Worm (Caenorhabditis elegans) whole organism, L4 larva: Measurements from ENCODE around the gene F09A5.3.

Experiments used
- F10B5.3 ChIP-seq: sonication (generic microtip); optimal IDR thresholded peaks from 2 replicates; lab custom pipeline; 2016; ENCODE audit warnings: mild to moderate bottlenecking, missing genetic modification characterization, missing compliant biosample characterization
- F49E8.2 ChIP-seq: sonication (generic microtip); optimal IDR thresholded peaks from 2 replicates; lab custom pipeline; 2016; ENCODE audit warnings: missing compliant biosample characterization, mild to moderate bottlenecking, missing genetic modification characterization, borderline replicate concordance
- T26A8.4 ChIP-seq: fragments of 200-800 bp; sonication (Bioruptor generic); IDR thresholded peaks from 2 replicates; pipeline ENCODE4 v1.3.6; 2022; ENCODE audit warnings: missing genetic modification characterization, missing compliant biosample characterization
- Y105C5A.15 ChIP-seq: fragments of 200-800 bp; sonication (Bioruptor generic); IDR thresholded peaks from 2 replicates; pipeline ENCODE4 v1.3.6; 2022; ENCODE audit warnings: missing genetic modification characterization, missing compliant biosample characterization
- aha-1 ChIP-seq: fragments of 150-350 bp; peaks from one replicate; lab custom pipeline; 2014; ENCODE audit warnings: missing biosample characterization, missing genetic modification characterization
- ceh-20 ChIP-seq: fragments of 200-800 bp; sonication (Bioruptor generic); IDR thresholded peaks from 2 replicates; pipeline ENCODE4 v1.3.6; 2022; ENCODE audit warnings: missing genetic modification reagents, missing genetic modification characterization, missing compliant biosample characterization
- ceh-28 ChIP-seq: fragments of 150-350 bp; optimal IDR thresholded peaks from 2 replicates; lab custom pipeline; 2014; ENCODE audit warnings: missing biosample characterization, missing genetic modification reagents, missing genetic modification characterization
- ceh-32 ChIP-seq: sonication (generic microtip); optimal IDR thresholded peaks from 2 replicates; lab custom pipeline; 2016; ENCODE audit warnings: mild to moderate bottlenecking, missing genetic modification characterization, missing compliant biosample characterization; ENCODE audit not compliant: poor library complexity
- ceh-62 ChIP-seq: sonication (generic microtip); optimal IDR thresholded peaks from 2 replicates; lab custom pipeline; 2017; ENCODE audit warnings: missing biosample characterization, missing genetic modification characterization
- ces-1 ChIP-seq: fragments of 150-350 bp; sonication (generic microtip); optimal IDR thresholded peaks from 4 replicates; lab custom pipeline; 2014; ENCODE audit warnings: missing biosample characterization, missing genetic modification reagents, missing genetic modification characterization
- cey-2 ChIP-seq: sonication (generic microtip); optimal IDR thresholded peaks from 3 replicates; lab custom pipeline; 2017; ENCODE audit warnings: missing genetic modification characterization, mild to moderate bottlenecking, missing compliant biosample characterization, antibody characterized with exemption, borderline replicate concordance; ENCODE audit not compliant: insufficient read depth
- ctbp-1 ChIP-seq: fragments of 200-800 bp; sonication (Bioruptor generic); IDR thresholded peaks from 2 replicates; pipeline ENCODE4 v1.3.6; 2022; ENCODE audit warnings: missing genetic modification reagents, missing genetic modification characterization, missing compliant biosample characterization
- daf-12 ChIP-seq: fragments of 150-350 bp; optimal IDR thresholded peaks from 2 replicates; lab custom pipeline; 2014; ENCODE audit warnings: missing biosample characterization, missing genetic modification reagents, missing genetic modification characterization
- daf-19 ChIP-seq: fragments of 200-800 bp; sonication (Bioruptor generic); conservative IDR thresholded peaks from 2 replicates; pipeline ENCODE4 v1.3.6; 2022; ENCODE audit warnings: missing genetic modification characterization, missing compliant biosample characterization
- dmd-8 ChIP-seq: fragments of 200-800 bp; sonication (Bioruptor generic); IDR thresholded peaks from 2 replicates; pipeline ENCODE4 v1.3.6; 2022; ENCODE audit warnings: missing genetic modification characterization, missing compliant biosample characterization
- dpl-1 ChIP-seq: fragments of 150-350 bp; optimal IDR thresholded peaks from 2 replicates; lab custom pipeline; 2014; ENCODE audit warnings: missing biosample characterization, missing genetic modification reagents, missing genetic modification characterization
- fkh-10 ChIP-seq: fragments of 150-350 bp; optimal IDR thresholded peaks from 2 replicates; lab custom pipeline; 2014; ENCODE audit warnings: missing biosample characterization, missing genetic modification reagents, missing genetic modification characterization
- gei-8 ChIP-seq: fragments of 200-800 bp; sonication (Bioruptor generic); optimal IDR thresholded peaks from 2 replicates; lab custom pipeline; 2018; ENCODE audit warnings: mild to moderate bottlenecking, missing genetic modification characterization, missing compliant biosample characterization
- hif-1 ChIP-seq, 2 experiments: sonication (generic microtip); optimal IDR thresholded peaks; 2 replicates each; lab custom pipeline; 2016 to 2017; ENCODE audit warnings: missing compliant biosample characterization in 2 of 2, missing genetic modification characterization in 2 of 2, missing genetic modification reagents in 2 of 2, missing genotype in 2 of 2, mild to moderate bottlenecking in 1 of 2
- hlh-11 ChIP-seq: fragments of 200-800 bp; sonication (Bioruptor generic); optimal IDR thresholded peaks from 2 replicates; lab custom pipeline; 2018; ENCODE audit warnings: mild to moderate bottlenecking, missing genetic modification characterization, missing compliant biosample characterization
- hlh-30 ChIP-seq: sonication (generic microtip); optimal IDR thresholded peaks from 2 replicates; lab custom pipeline; 2017; ENCODE audit warnings: antibody characterized with exemption, mild to moderate bottlenecking, missing genetic modification characterization, missing compliant biosample characterization; ENCODE audit not compliant: insufficient read depth
- jun-1 ChIP-seq: fragments of 150-350 bp; optimal IDR thresholded peaks from 2 replicates; lab custom pipeline; 2014; ENCODE audit warnings: missing biosample characterization, missing genetic modification reagents, missing genetic modification characterization
- lim-7 ChIP-seq: fragments of 200-800 bp; sonication (Bioruptor generic); IDR thresholded peaks from 2 replicates; pipeline ENCODE4 v1.3.6; 2022; ENCODE audit warnings: missing genetic modification characterization, missing compliant biosample characterization
- lin-13 ChIP-seq: fragments of 150-350 bp; optimal IDR thresholded peaks from 2 replicates; lab custom pipeline; 2014; ENCODE audit warnings: missing biosample characterization, missing genetic modification reagents, missing genetic modification characterization
- lin-29 ChIP-seq: fragments of 200-800 bp; sonication (Bioruptor generic); IDR thresholded peaks from 2 replicates; pipeline ENCODE4 v1.3.6; 2022; ENCODE audit warnings: missing genetic modification reagents, missing genetic modification characterization, missing compliant biosample characterization
- lin-39 ChIP-seq: fragments of 150-350 bp; optimal IDR thresholded peaks from 2 replicates; lab custom pipeline; 2014; ENCODE audit warnings: missing biosample characterization, missing genetic modification reagents, missing genetic modification characterization
- lsy-2 ChIP-seq, 2 experiments: fragments of 150-350 bp in 1 of 2; sonication (generic microtip) in 1 of 2; optimal IDR thresholded peaks; 2 replicates each; lab custom pipeline; 2014 to 2017; ENCODE audit warnings: missing biosample characterization in 2 of 2, missing genetic modification characterization in 2 of 2
- madf-9 ChIP-seq: fragments of 200-800 bp; sonication (Bioruptor generic); conservative IDR thresholded peaks from 2 replicates; pipeline ENCODE4 v1.3.6; 2022; ENCODE audit warnings: missing genetic modification reagents, missing genetic modification characterization, missing compliant biosample characterization
- mep-1 ChIP-seq: fragments of 150-350 bp; sonication (generic microtip); optimal IDR thresholded peaks from 3 replicates; lab custom pipeline; 2014; ENCODE audit warnings: missing biosample characterization, missing genetic modification characterization
- mes-2 ChIP-seq: sonication (generic microtip); optimal IDR thresholded peaks from 2 replicates; lab custom pipeline; 2016; ENCODE audit warnings: missing genotype, mild to moderate bottlenecking, missing genetic modification characterization, missing compliant biosample characterization; ENCODE audit not compliant: poor library complexity, severe bottlenecking
- mxl-2 ChIP-seq: fragments of 200-800 bp; sonication (Bioruptor generic); conservative IDR thresholded peaks from 2 replicates; pipeline ENCODE4 v1.3.6; 2022; ENCODE audit warnings: missing genetic modification reagents, missing genetic modification characterization, missing compliant biosample characterization
- nhr-102 ChIP-seq: sonication (generic microtip); optimal IDR thresholded peaks from 2 replicates; lab custom pipeline; 2016; ENCODE audit warnings: mild to moderate bottlenecking, missing genetic modification characterization, moderate library complexity, missing compliant biosample characterization
- nhr-11 ChIP-seq: fragments of 150-350 bp; optimal IDR thresholded peaks from 2 replicates; lab custom pipeline; 2014; ENCODE audit warnings: missing biosample characterization, missing genetic modification characterization
- nhr-237 ChIP-seq: sonication (generic microtip); optimal IDR thresholded peaks from 2 replicates; lab custom pipeline; 2017; ENCODE audit warnings: missing biosample characterization, missing genetic modification characterization
- nhr-25 ChIP-seq: sonication (generic microtip); optimal IDR thresholded peaks from 2 replicates; lab custom pipeline; 2017; ENCODE audit warnings: missing genetic modification characterization, mild to moderate bottlenecking, missing compliant biosample characterization, antibody characterized with exemption, moderate library complexity, borderline replicate concordance; ENCODE audit not compliant: insufficient read depth
- nhr-41 ChIP-seq: fragments of 200-800 bp; sonication (Bioruptor generic); IDR thresholded peaks from 2 replicates; pipeline ENCODE4 v1.3.6; 2022; ENCODE audit warnings: missing genetic modification reagents, missing genetic modification characterization, missing compliant biosample characterization
- nhr-42 ChIP-seq: fragments of 200-800 bp; sonication (Bioruptor generic); IDR thresholded peaks from 2 replicates; pipeline ENCODE4 v1.3.6; 2022; ENCODE audit warnings: missing genetic modification characterization, missing compliant biosample characterization
- nhr-48 ChIP-seq: sonication (generic microtip); optimal IDR thresholded peaks from 2 replicates; lab custom pipeline; 2016; ENCODE audit warnings: mild to moderate bottlenecking, missing genetic modification characterization, missing compliant biosample characterization
- nhr-6 ChIP-seq: fragments of 150-350 bp; optimal IDR thresholded peaks from 2 replicates; lab custom pipeline; 2014; ENCODE audit warnings: missing biosample characterization, missing genetic modification characterization
- nhr-76 ChIP-seq: fragments of 150-350 bp; optimal IDR thresholded peaks from 2 replicates; lab custom pipeline; 2014; ENCODE audit warnings: missing biosample characterization, missing genetic modification characterization
- spr-3 ChIP-seq: fragments of 200-800 bp; sonication (Bioruptor generic); optimal IDR thresholded peaks from 2 replicates; lab custom pipeline; 2018; ENCODE audit warnings: mild to moderate bottlenecking, missing genetic modification characterization, missing compliant biosample characterization
- tra-1 ChIP-seq: fragments of 200-800 bp; sonication (Bioruptor generic); IDR thresholded peaks from 2 replicates; pipeline ENCODE4 v1.3.6; 2022; ENCODE audit warnings: missing genetic modification reagents, missing genetic modification characterization, missing compliant biosample characterization
- zfp-2 ChIP-seq: sonication (generic microtip); optimal IDR thresholded peaks from 2 replicates; lab custom pipeline; 2016; ENCODE audit warnings: mild to moderate bottlenecking, missing genetic modification characterization, missing compliant biosample characterization
- zfp-3 ChIP-seq: fragments of 200-800 bp; sonication (Bioruptor generic); conservative IDR thresholded peaks from 2 replicates; pipeline ENCODE4 v1.3.6; 2022; ENCODE audit warnings: missing genetic modification reagents, missing genetic modification characterization, missing compliant biosample characterization
- zip-11 ChIP-seq: fragments of 200-800 bp; sonication (Bioruptor generic); IDR thresholded peaks from 2 replicates; pipeline ENCODE4 v1.3.6; 2022; ENCODE audit warnings: missing genetic modification characterization, missing compliant biosample characterization
- zip-2 ChIP-seq: fragments of 150-350 bp; optimal IDR thresholded peaks from 2 replicates; lab custom pipeline; 2014; ENCODE audit warnings: missing biosample characterization, missing genetic modification characterization
- ztf-11 ChIP-seq: fragments of 150-350 bp; optimal IDR thresholded peaks from 2 replicates; lab custom pipeline; 2014; ENCODE audit warnings: missing biosample characterization, missing genetic modification characterization

F09A5.3 gene

ce11 chrX:13116380-13116779, 25.0 kb upstream of the F09A5.3 start:
- TF ChIP-seq lin-29 (GFP tag; lab: Robert Waterston, UW) (no peak), F49E8.2 (tag; lab: Kevin White, UChicago) (no peak), daf-12 (no peak), aha-1 (tag; lab: Kevin White, UChicago) (peak; percentile 83), dpl-1 (GFP tag; lab: Kevin White, UChicago) (no peak), nhr-102 (tag; lab: Kevin White, UChicago) (no peak)
- TF ChIP-seq, all 104 proteins: peak for 1

- TF ChIP-seq zip-11 (GFP tag; lab: Robert Waterston, UW), result no peak
- TF ChIP-seq hlh-30 (tag; lab: Kevin White, UChicago), result peak; percentile 31
- peak; percentile 48 for TF ChIP-seq aha-1 (tag; lab: Kevin White, UChicago)
These were observed 21.5 kb upstream of the F09A5.3 start for ce11 chrX:13119900-13120299.

DNA sequence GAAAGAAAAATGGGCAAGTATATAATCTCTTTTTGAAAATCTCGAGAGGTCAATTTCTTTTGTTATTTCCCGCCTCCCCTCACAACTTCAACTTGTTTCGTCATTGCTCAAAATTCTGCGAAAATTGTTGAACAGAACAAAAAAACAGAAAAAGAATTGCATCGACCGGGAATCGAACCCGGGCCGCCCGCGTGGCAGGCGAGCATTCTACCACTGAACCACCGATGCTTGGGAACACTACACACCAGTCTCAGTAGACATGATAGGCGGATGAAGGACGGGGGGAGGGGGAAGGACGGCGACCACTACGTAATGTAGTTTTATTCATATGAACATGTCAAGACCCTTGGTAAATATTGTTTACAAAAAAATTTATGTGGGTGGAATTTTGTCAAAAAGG, 20.3 kb upstream of the F09A5.3 start:
- TF ChIP-seq lin-39 (tag; lab: Kevin White, UChicago), result no peak
- peak; percentile 70 for TF ChIP-seq hlh-30 (tag; lab: Kevin White, UChicago)
- TF ChIP-seq mes-2, result no peak
- peak; percentile 56 for TF ChIP-seq nhr-11 (tag; lab: Kevin White, UChicago)
- TF ChIP-seq ceh-20 (GFP tag; lab: Robert Waterston, UW), result peak; percentile 86
- peak; percentile 81 for TF ChIP-seq mep-1
- TF ChIP-seq ces-1 (GFP tag; lab: Kevin White, UChicago), result no peak
- no peak for TF ChIP-seq ceh-28 (tag; lab: Kevin White, UChicago)
- TF ChIP-seq ctbp-1 (GFP tag; lab: Robert Waterston, UW), result peak; percentile 89
- TF ChIP-seq ztf-11 (tag; lab: Kevin White, UChicago), result no peak
- TF ChIP-seq hif-1 (tag; optimal IDR thresholded peaks at IDR 0.05; lab: Kevin White, UChicago), result peak; percentile 28 to 75
- TF ChIP-seq spr-3 (GFP tag; lab: Kevin White, UChicago), result peak; percentile 73
- no peak for TF ChIP-seq cey-2 (tag; lab: Kevin White, UChicago)
- no peak; the same call in 1 of the 2 replicates for TF ChIP-seq dmd-8 (GFP tag; lab: Robert Waterston, UW)
- peak; percentile 37 for TF ChIP-seq nhr-48
- TF ChIP-seq gei-8 (GFP tag; lab: Kevin White, UChicago), result peak; percentile 76
- peak; percentile 79 for TF ChIP-seq tra-1 (GFP tag; lab: Robert Waterston, UW)
- no peak for TF ChIP-seq nhr-237 (tag; lab: Kevin White, UChicago)
- TF ChIP-seq F10B5.3 (tag; lab: Kevin White, UChicago), result no peak
- peak; percentile 11 for TF ChIP-seq zip-2
- TF ChIP-seq daf-19, result no peak
- TF ChIP-seq fkh-10 (GFP tag; lab: Kevin White, UChicago), result peak; percentile 34
- TF ChIP-seq daf-12, result no peak
- TF ChIP-seq Y105C5A.15 (GFP tag; lab: Robert Waterston, UW), result peak; percentile 97
- peak; percentile 4 for TF ChIP-seq lin-13 (GFP tag; lab: Kevin White, UChicago)
- TF ChIP-seq lsy-2 (tag; optimal IDR thresholded peaks at IDR 0.05; lab: Kevin White, UChicago), result peak in 1 of 2 experiments; percentile 59
- peak; percentile 63; the same call in 1 of the 2 replicates for TF ChIP-seq nhr-41 (GFP tag; lab: Robert Waterston, UW)
- peak; percentile 56 for TF ChIP-seq jun-1
- no peak for TF ChIP-seq nhr-76 (tag; lab: Kevin White, UChicago)
- TF ChIP-seq hlh-11 (tag; lab: Kevin White, UChicago), result peak; percentile 76
- TF ChIP-seq zfp-3 (GFP tag; lab: Robert Waterston, UW), result peak; percentile 78
- peak; percentile 12 for TF ChIP-seq nhr-25 (tag; lab: Kevin White, UChicago)
- TF ChIP-seq ceh-32 (tag; lab: Kevin White, UChicago), result no peak
- TF ChIP-seq mxl-2 (GFP tag; lab: Robert Waterston, UW), result peak; percentile 69
- TF ChIP-seq nhr-6 (tag; lab: Kevin White, UChicago), result peak; percentile 20
- no peak for TF ChIP-seq T26A8.4
- peak; percentile 4 for TF ChIP-seq zfp-2 (tag; lab: Kevin White, UChicago)
- TF ChIP-seq nhr-42 (GFP tag; lab: Robert Waterston, UW), result peak; percentile 77
- TF ChIP-seq ceh-62, result no peak
- peak; percentile 97 for TF ChIP-seq lim-7 (GFP tag; lab: Robert Waterston, UW)
- peak; percentile 88 for TF ChIP-seq madf-9
